Worm (Caenorhabditis elegans) whole organism, midembryonic: ENCODE results near the gene acdh-12.

ENCODE experiments used
- T22C8.4 ChIP-seq: fragments of 200-800 bp; sonication (Bioruptor generic); IDR thresholded peaks from 2 replicates; pipeline ENCODE4 v1.3.6; 2022; ENCODE audit warnings: missing genetic modification characterization, missing compliant biosample characterization
- cog-1 ChIP-seq: sonication (generic microtip); optimal IDR thresholded peaks from 2 replicates; lab custom pipeline; 2016; ENCODE audit warnings: missing genetic modification characterization, missing compliant biosample characterization
- flt-1 ChIP-seq: fragments of 200-800 bp; sonication (Bioruptor generic); IDR thresholded peaks from 2 replicates; pipeline ENCODE4 v1.3.6; 2022; ENCODE audit warnings: missing genetic modification characterization, missing compliant biosample characterization
- klf-2 ChIP-seq: fragments of 200-800 bp; sonication (Bioruptor generic); conservative IDR thresholded peaks from 2 replicates; pipeline ENCODE4 v1.3.6; 2022; ENCODE audit warnings: missing genetic modification reagents, missing genetic modification characterization, missing compliant biosample characterization
- med-1 ChIP-seq: sonication (generic microtip); optimal IDR thresholded peaks from 2 replicates; lab custom pipeline; 2017; ENCODE audit warnings: missing genetic modification characterization, mild to moderate bottlenecking, missing compliant biosample characterization, antibody characterized with exemption, missing genetic modification reagents; ENCODE audit not compliant: insufficient read depth
- ref-1 ChIP-seq: fragments of 200-800 bp; sonication (Bioruptor generic); conservative IDR thresholded peaks from 2 replicates; pipeline ENCODE4 v1.3.6; 2022; ENCODE audit warnings: missing genetic modification reagents, missing genetic modification characterization, missing compliant biosample characterization
- tab-1 ChIP-seq: fragments of 200-800 bp; sonication (Bioruptor generic); IDR thresholded peaks from 2 replicates; pipeline ENCODE4 v1.3.6; 2022; ENCODE audit warnings: missing genetic modification characterization, missing compliant biosample characterization
- ztf-23 ChIP-seq: fragments of 200-800 bp; sonication (Bioruptor generic); IDR thresholded peaks from 2 replicates; pipeline ENCODE4 v1.3.6; 2022; ENCODE audit warnings: missing genetic modification reagents, missing genetic modification characterization, missing compliant biosample characterization
- ztf-29 ChIP-seq: fragments of 200-800 bp; sonication (Bioruptor generic); IDR thresholded peaks from 2 replicates; pipeline ENCODE4 v1.3.6; 2022; ENCODE audit warnings: missing genetic modification reagents, missing genetic modification characterization, missing compliant biosample characterization

Gene acdh-12

DNA sequence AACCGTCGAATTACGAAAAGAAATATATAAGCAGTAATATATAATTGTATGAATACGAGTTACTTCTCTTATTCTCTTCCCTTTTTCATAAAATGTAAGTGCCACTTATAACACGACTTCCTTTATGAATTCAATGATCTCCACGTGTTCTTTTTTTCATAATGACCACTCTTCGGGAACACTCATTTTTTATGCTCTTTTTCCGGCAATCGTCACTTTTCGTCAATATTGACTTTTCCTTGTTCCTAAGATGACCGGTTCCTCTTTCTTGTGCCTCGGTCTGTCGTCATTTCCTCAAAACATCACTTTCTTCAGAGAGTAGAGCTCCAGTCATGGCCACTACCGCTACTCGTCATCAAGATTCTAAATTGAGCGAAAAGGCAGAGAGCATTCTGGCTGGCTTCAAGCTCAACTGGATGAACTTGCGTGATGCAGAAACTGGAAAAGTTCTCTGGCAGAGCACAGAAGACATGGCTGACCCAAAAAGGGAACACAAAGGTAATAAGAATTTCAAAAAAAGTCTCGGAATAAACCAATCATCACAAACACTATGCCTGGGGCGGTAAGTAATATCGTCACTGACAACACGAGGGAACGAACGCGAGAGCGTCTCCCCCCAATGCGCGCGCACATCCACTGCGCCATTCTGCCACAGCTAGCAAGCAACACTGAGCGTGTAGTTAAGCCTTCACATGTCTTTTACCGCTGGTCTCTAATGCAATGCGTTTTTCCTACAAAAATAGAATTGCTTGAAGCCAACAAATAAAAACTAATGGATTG lies 11.8 kb downstream of the acdh-12 start, which contains the start of gene pdl-1:
pdl-1 (plus strand) TSS at position 309 of the 780 bp plus-strand sequence.
- TF ChIP-seq cog-1 (tag; lab: Kevin White, UChicago) (peak; percentile 91), med-1 (GFP tag; lab: Kevin White, UChicago) (peak; percentile 63), ztf-23 (peak; percentile 96), T22C8.4 (GFP tag; lab: Robert Waterston, UW) (peak; percentile 95), tab-1 (GFP tag; lab: Robert Waterston, UW) (peak; percentile 97), ztf-29 (peak; percentile 94), ref-1 (GFP tag; lab: Robert Waterston, UW) (peak; percentile 94), klf-2 (GFP tag; lab: Robert Waterston, UW) (peak; percentile 94), flt-1 (peak; percentile 98)

DNA sequence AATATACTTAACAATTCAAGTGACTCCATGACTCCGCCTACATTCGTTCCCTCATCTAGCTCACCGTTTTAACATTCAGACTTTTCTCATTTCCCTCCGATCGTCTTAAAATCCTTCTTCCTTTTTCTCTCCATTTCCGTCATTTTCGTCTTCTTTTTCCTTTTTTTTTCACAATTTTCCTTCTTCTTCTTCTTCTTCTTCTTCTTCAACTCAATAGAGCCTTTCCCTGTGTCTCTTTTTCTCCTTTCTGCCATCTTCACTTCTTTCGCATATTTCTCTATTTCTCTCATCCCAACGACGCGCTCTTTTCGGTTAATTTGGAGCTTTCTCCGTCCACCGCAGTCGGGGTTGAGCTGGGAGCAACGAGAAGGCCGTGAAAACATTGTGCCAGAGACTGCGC lies 12.8 kb downstream of the acdh-12 start:
- TF ChIP-seq ztf-23, result no peak

DNA sequence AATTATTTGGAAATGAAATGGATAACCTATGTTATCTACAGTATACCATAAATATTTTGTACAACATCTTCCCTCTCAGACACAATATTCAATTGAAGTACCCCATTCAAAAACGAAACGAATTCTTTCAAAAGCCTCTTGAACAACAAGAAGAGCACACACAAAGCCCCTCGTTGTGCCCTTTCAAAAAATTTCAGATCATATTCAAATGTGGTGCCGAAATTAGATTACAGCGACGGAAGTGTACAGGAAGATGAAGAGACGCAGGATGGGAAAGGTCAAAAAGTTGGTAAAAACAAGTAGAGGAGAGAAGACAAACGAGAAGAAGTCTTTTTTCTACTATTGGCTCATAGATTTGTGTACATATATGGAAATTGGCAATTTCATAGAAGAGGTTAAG lies 19.3 kb downstream of the acdh-12 start:
- TF ChIP-seq tab-1 (GFP tag; lab: Robert Waterston, UW), result no peak
- TF ChIP-seq med-1 (GFP tag; lab: Kevin White, UChicago), result no peak
- TF ChIP-seq klf-2 (GFP tag; lab: Robert Waterston, UW), result no peak
- no peak for TF ChIP-seq ref-1 (GFP tag; lab: Robert Waterston, UW)
- no peak for TF ChIP-seq ztf-29
- no peak for TF ChIP-seq T22C8.4 (GFP tag; lab: Robert Waterston, UW)
- TF ChIP-seq flt-1, result no peak
- no peak for TF ChIP-seq cog-1 (tag; lab: Kevin White, UChicago)
- no peak for TF ChIP-seq ztf-23

- no peak for TF ChIP-seq tab-1 (GFP tag; lab: Robert Waterston, UW)
- no peak for TF ChIP-seq med-1 (GFP tag; lab: Kevin White, UChicago)
- no peak for TF ChIP-seq ztf-23
- no peak for TF ChIP-seq flt-1
Observed at ce11 chrII:7174843-7175242, 20.6 kb downstream of the acdh-12 start, which contains the start of gene glc-4. glc-4 (minus strand) TSS chrII:7174943.

DNA sequence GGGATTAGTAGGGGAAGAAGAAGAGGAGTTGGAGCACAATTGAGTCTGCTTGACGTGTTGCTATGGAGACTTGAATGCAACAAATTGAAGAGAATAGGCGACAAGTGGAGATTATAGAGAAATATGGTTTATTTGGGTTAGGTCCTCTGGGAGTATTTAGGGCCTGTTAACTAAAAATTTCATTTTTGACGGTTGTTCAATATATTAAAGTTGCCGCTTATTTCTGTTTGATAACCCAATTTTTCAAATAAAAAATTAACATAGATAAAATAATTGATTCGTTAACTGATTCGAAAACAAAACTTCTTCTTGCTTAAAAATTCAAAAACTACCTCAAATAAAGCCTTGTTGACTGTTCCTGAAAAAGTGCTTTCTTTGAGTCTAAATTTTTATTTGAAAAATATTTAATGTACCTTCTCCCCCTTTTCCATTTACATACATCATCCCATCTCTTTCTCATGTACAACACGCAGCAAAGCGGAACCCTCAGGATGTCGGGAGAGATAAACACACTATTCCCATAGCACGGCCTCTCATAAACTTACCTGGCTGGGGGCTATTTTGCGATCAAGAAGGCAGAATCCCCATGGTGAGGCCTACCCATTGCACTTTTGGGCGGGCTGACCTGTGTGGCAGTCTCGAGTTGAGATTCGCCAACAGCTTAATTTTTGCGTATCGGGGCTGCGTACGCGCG lies 24.0 kb downstream of the acdh-12 start, which contains the start of gene dyf-13:
dyf-13 (minus strand) TSS at position 51 of the 694 bp plus-strand sequence.
- TF ChIP-seq tab-1 (GFP tag; lab: Robert Waterston, UW), result no peak
- no peak for TF ChIP-seq ztf-23

DNA sequence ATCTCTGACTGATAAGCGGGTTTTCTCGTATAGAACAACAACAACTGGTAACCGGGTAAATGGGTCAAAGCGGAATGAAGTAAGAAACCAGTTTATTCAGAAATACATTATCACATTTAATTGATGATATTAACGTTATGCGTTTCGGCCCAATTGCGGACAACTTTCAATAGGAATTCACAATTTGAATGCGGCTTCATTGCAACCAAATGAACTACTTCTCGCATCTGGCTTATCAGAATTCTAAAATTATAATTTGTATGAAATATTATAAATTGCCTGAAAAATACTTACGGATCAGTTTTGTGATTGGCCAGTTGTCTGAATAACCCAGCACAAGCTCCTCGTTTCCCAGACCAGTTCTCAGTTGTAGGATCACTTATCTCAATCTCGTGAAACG lies 26.7 kb downstream of the acdh-12 start, which contains the start of gene col-36:
col-36 (minus strand) TSS at position 101 of the 400 bp plus-strand sequence.
- TF ChIP-seq ztf-23 (no peak), med-1 (GFP tag; lab: Kevin White, UChicago) (no peak), tab-1 (GFP tag; lab: Robert Waterston, UW) (no peak), T22C8.4 (GFP tag; lab: Robert Waterston, UW) (no peak), flt-1 (no peak), ztf-29 (no peak), klf-2 (GFP tag; lab: Robert Waterston, UW) (no peak), ref-1 (GFP tag; lab: Robert Waterston, UW) (no peak), cog-1 (tag; lab: Kevin White, UChicago) (no peak)

DNA sequence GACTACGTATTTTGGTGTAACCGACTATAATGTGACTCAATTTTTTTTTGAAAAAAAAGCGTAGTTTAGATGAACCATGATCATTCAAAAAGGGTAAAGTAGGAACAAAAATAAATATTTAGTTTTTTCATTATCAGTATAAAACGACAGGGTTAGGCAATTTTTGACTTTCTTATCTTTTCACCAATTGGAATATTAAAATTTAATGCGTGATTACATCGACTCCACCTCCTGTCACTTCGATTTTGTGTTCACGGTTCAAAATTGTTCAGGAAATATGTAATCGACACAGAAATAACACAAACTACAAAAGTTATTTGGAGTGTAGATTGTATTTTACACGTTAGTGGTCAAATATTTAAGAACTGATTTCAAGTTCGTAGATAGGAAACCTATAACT lies 28.7 kb downstream of the acdh-12 start:
- TF ChIP-seq ztf-29 (no peak), tab-1 (GFP tag; lab: Robert Waterston, UW) (no peak), med-1 (GFP tag; lab: Kevin White, UChicago) (no peak), cog-1 (tag; lab: Kevin White, UChicago) (no peak), klf-2 (GFP tag; lab: Robert Waterston, UW) (no peak), ztf-23 (no peak), T22C8.4 (GFP tag; lab: Robert Waterston, UW) (no peak), flt-1 (no peak), ref-1 (GFP tag; lab: Robert Waterston, UW) (no peak)

- TF ChIP-seq flt-1, result no peak
- no peak for TF ChIP-seq ztf-29
- TF ChIP-seq tab-1 (GFP tag; lab: Robert Waterston, UW), result no peak
- TF ChIP-seq ztf-23, result no peak
- TF ChIP-seq med-1 (GFP tag; lab: Kevin White, UChicago), result no peak
- TF ChIP-seq cog-1 (tag; lab: Kevin White, UChicago), result no peak
Observed at ce11 chrII:7165749-7166148, 29.7 kb downstream of the acdh-12 start, which contains the start of gene mfsd-13.2. mfsd-13.2 (minus strand) TSS chrII:7165849.

DNA sequence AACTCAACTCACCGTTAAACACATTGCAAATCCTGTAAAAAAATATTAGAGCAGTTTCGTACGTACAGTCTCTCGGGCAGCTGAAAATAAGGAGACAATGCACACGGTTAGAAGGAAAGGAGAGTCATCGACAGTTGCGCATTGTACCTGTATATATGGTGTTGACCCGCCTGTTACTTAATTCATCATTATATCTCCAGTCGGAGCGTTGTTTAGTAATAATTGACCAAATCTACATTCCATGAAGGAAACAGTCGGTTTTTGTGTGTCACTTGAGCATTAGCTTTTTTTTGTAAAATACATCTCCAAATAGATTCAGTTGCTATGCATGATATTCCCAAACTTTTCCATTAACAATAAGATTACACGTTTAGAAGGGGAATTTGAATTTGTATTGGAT lies 33.9 kb downstream of the acdh-12 start, which contains the start of gene C27H5.12:
C27H5.12 (minus strand) TSS at position 101 of the 400 bp plus-strand sequence.
- TF ChIP-seq flt-1 (no peak), T22C8.4 (GFP tag; lab: Robert Waterston, UW) (no peak), med-1 (GFP tag; lab: Kevin White, UChicago) (no peak), ztf-29 (no peak), tab-1 (GFP tag; lab: Robert Waterston, UW) (no peak), ref-1 (GFP tag; lab: Robert Waterston, UW) (no peak), klf-2 (GFP tag; lab: Robert Waterston, UW) (no peak), ztf-23 (no peak), cog-1 (tag; lab: Kevin White, UChicago) (no peak)

ce11 chrII:7157415-7157814 lies 38.0 kb downstream of the acdh-12 start:
- TF ChIP-seq klf-2 (GFP tag; lab: Robert Waterston, UW) (no peak), ref-1 (GFP tag; lab: Robert Waterston, UW) (no peak), flt-1 (no peak), ztf-29 (no peak), tab-1 (GFP tag; lab: Robert Waterston, UW) (no peak), med-1 (GFP tag; lab: Kevin White, UChicago) (no peak), cog-1 (tag; lab: Kevin White, UChicago) (no peak), ztf-23 (no peak), T22C8.4 (GFP tag; lab: Robert Waterston, UW) (no peak)
